Fruit fly (Drosophila melanogaster) whole organism, embryonic: ENCODE results near the gene CG42554.

Experiments used
- Aef1 ChIP-seq: fragments of 200-800 bp; sonication (Bioruptor generic); IDR thresholded peaks from 3 replicates; pipeline ENCODE4 v1.3.6; 2022; ENCODE audit warnings: missing biosample characterization, missing genetic modification characterization
- Bdp1 ChIP-seq: fragments of 200-800 bp; sonication (Bioruptor generic); optimal IDR thresholded peaks from 3 replicates; lab custom pipeline; 2016; ENCODE audit warnings: missing biosample characterization, missing genetic modification characterization
- CG10321 ChIP-seq: fragments of 200-800 bp; sonication (Bioruptor generic); IDR thresholded peaks from 2 replicates; pipeline ENCODE4 v1.3.6; 2022; ENCODE audit warnings: missing biosample characterization, missing genetic modification characterization
- CG11247 ChIP-seq: fragments of 200-800 bp; sonication (Bioruptor generic); IDR thresholded peaks from 2 replicates; pipeline ENCODE4 v1.3.6; 2022; ENCODE audit warnings: missing biosample characterization, missing genetic modification characterization
- CG14050 ChIP-seq: fragments of 200-800 bp; sonication (Bioruptor generic); IDR thresholded peaks from 3 replicates; pipeline ENCODE4 v1.3.6; 2022; ENCODE audit warnings: missing biosample characterization, missing genetic modification characterization
- CG1603 ChIP-seq: fragments of 200-800 bp; sonication (Bioruptor generic); optimal IDR thresholded peaks from 2 replicates; lab custom pipeline; 2019; ENCODE audit warnings: missing biosample characterization, mild to moderate bottlenecking, missing genetic modification characterization, moderate library complexity
- CG16815 ChIP-seq: fragments of 200-800 bp; sonication (Bioruptor generic); optimal IDR thresholded peaks from 3 replicates; lab custom pipeline; 2017; ENCODE audit warnings: missing biosample characterization, mild to moderate bottlenecking, missing genetic modification characterization
- CG17361 ChIP-seq: fragments of 200-800 bp; sonication (Bioruptor generic); IDR thresholded peaks from 3 replicates; pipeline ENCODE4 v1.3.6; 2022; ENCODE audit warnings: missing biosample characterization, missing genetic modification characterization
- CG18476 ChIP-seq: fragments of 200-800 bp; sonication (Bioruptor generic); optimal IDR thresholded peaks from 2 replicates; lab custom pipeline; 2016; ENCODE audit warnings: missing biosample characterization, mild to moderate bottlenecking, missing genetic modification characterization
- CG31441 ChIP-seq: fragments of 200-800 bp; sonication (Bioruptor generic); IDR thresholded peaks from 2 replicates; pipeline ENCODE4 v1.3.6; 2022; ENCODE audit warnings: missing biosample characterization, missing genetic modification characterization
- CG5953 ChIP-seq: fragments of 200-800 bp; sonication (Bioruptor generic); IDR thresholded peaks from 2 replicates; pipeline ENCODE4 v1.3.6; 2022; ENCODE audit warnings: missing biosample characterization, missing genetic modification characterization
- CG7556 ChIP-seq: fragments of 200-800 bp; sonication (Bioruptor generic); optimal IDR thresholded peaks from 2 replicates; lab custom pipeline; 2017; ENCODE audit warnings: missing biosample characterization, mild to moderate bottlenecking, missing genetic modification characterization
- CG9727 ChIP-seq: fragments of 200-800 bp; sonication (Bioruptor generic); optimal IDR thresholded peaks from 3 replicates; lab custom pipeline; 2017; ENCODE audit warnings: missing biosample characterization, mild to moderate bottlenecking, missing genetic modification characterization
- CHES-1-like ChIP-seq: fragments of 200-800 bp; sonication (Bioruptor generic); optimal IDR thresholded peaks from 2 replicates; lab custom pipeline; 2016; ENCODE audit warnings: missing biosample characterization, missing genetic modification characterization
- CoRest ChIP-seq: fragments of 200-800 bp; sonication (Bioruptor generic); optimal IDR thresholded peaks from 3 replicates; lab custom pipeline; 2018; ENCODE audit warnings: missing biosample characterization, mild to moderate bottlenecking, missing genetic modification characterization, moderate library complexity
- Dll ChIP-seq: fragments of 200-800 bp; sonication (Bioruptor generic); IDR thresholded peaks from 4 replicates; pipeline ENCODE4 v1.3.6; 2022; ENCODE audit warnings: missing biosample characterization, missing genetic modification characterization; ENCODE audit not compliant: partially characterized antibody
- Gug ChIP-seq: fragments of 200-800 bp; sonication (Bioruptor generic); IDR thresholded peaks from 4 replicates; pipeline ENCODE4 v1.3.6; 2022; ENCODE audit warnings: missing biosample characterization, missing genetic modification characterization
- HmgZ ChIP-seq: fragments of 200-800 bp; sonication (Bioruptor generic); optimal IDR thresholded peaks from 2 replicates; lab custom pipeline; 2018; ENCODE audit warnings: missing biosample characterization, mild to moderate bottlenecking, missing genetic modification characterization
- Jarid2 ChIP-seq: fragments of 200-800 bp; sonication (Bioruptor generic); optimal IDR thresholded peaks from 3 replicates; lab custom pipeline; 2017; ENCODE audit warnings: mild to moderate bottlenecking, missing biosample characterization, missing genetic modification reagents, missing genetic modification characterization
- MBD-R2 ChIP-seq: fragments of 200-800 bp; sonication (Bioruptor generic); IDR thresholded peaks from 2 replicates; pipeline ENCODE4 v1.3.6; 2022; ENCODE audit warnings: missing biosample characterization, missing genetic modification characterization
- MESR4 ChIP-seq: fragments of 200-800 bp; sonication (Bioruptor generic); optimal IDR thresholded peaks from 2 replicates; lab custom pipeline; 2018; ENCODE audit warnings: missing biosample characterization, mild to moderate bottlenecking, missing genetic modification characterization, moderate library complexity
- Mrtf ChIP-seq: fragments of 200-800 bp; sonication (Bioruptor generic); IDR thresholded peaks from 3 replicates; pipeline ENCODE4 v1.3.6; 2022; ENCODE audit warnings: missing biosample characterization, missing genetic modification characterization
- Nf-YC ChIP-seq: fragments of 200-800 bp; optimal IDR thresholded peaks from 3 replicates; lab custom pipeline; 2019; ENCODE audit warnings: missing biosample characterization, mild to moderate bottlenecking, missing genetic modification characterization, moderate library complexity
- Oli ChIP-seq: fragments of 200-800 bp; sonication (Bioruptor generic); optimal IDR thresholded peaks from 2 replicates; lab custom pipeline; 2018; ENCODE audit warnings: missing biosample characterization, mild to moderate bottlenecking, missing genetic modification characterization, moderate library complexity
- Sox100B ChIP-seq: fragments of 200-800 bp; sonication (Bioruptor generic); optimal IDR thresholded peaks from 3 replicates; lab custom pipeline; 2018; ENCODE audit warnings: missing biosample characterization, mild to moderate bottlenecking, missing genetic modification characterization
- Sry-β ChIP-seq: fragments of 200-800 bp; sonication (Bioruptor generic); optimal IDR thresholded peaks from 2 replicates; lab custom pipeline; 2018; ENCODE audit warnings: missing biosample characterization, mild to moderate bottlenecking, missing genetic modification characterization, moderate library complexity
- TFAM ChIP-seq: fragments of 200-800 bp; sonication (Bioruptor generic); optimal IDR thresholded peaks from 2 replicates; lab custom pipeline; 2017; ENCODE audit warnings: missing biosample characterization, missing genetic modification characterization, inconsistent platforms
- Xrp1 ChIP-seq: fragments of 200-800 bp; sonication (Bioruptor generic); IDR thresholded peaks from 2 replicates; pipeline ENCODE4 v1.3.6; 2022; ENCODE audit warnings: missing biosample characterization, missing genetic modification characterization
- ac ChIP-seq: fragments of 200-800 bp; sonication (Bioruptor generic); optimal IDR thresholded peaks from 3 replicates; lab custom pipeline; 2017; ENCODE audit warnings: missing biosample characterization, mild to moderate bottlenecking, missing genetic modification characterization
- ara ChIP-seq: fragments of 200-800 bp; sonication (Bioruptor generic); IDR thresholded peaks from 2 replicates; pipeline ENCODE4 v1.3.6; 2022; ENCODE audit warnings: missing biosample characterization, missing genetic modification characterization
- bsh ChIP-seq, 2 experiments: fragments of 200-800 bp; sonication (Bioruptor generic); optimal IDR thresholded peaks; 2 replicates each; lab custom pipeline; 2017 to 2018; ENCODE audit warnings: mild to moderate bottlenecking in 2 of 2, missing biosample characterization in 2 of 2, missing genetic modification characterization in 2 of 2, moderate library complexity in 1 of 2
- cato ChIP-seq: fragments of 200-800 bp; sonication (Bioruptor generic); optimal IDR thresholded peaks from 2 replicates; lab custom pipeline; 2016; ENCODE audit warnings: missing biosample characterization, missing genetic modification characterization, borderline replicate concordance
- crc ChIP-seq: fragments of 200-800 bp; sonication (Bioruptor generic); optimal IDR thresholded peaks from 2 replicates; lab custom pipeline; 2016; ENCODE audit warnings: missing biosample characterization, missing genetic modification characterization
- danr ChIP-seq: fragments of 200-800 bp; sonication (Bioruptor generic); IDR thresholded peaks from 2 replicates; pipeline ENCODE4 v1.3.6; 2022; ENCODE audit warnings: missing biosample characterization, missing genetic modification characterization
- dysf ChIP-seq: fragments of 200-800 bp; sonication (Bioruptor generic); IDR thresholded peaks from 3 replicates; pipeline ENCODE4 v1.3.6; 2022; ENCODE audit warnings: missing biosample characterization, missing genetic modification characterization
- gce ChIP-seq: fragments of 200-800 bp; sonication (Bioruptor generic); IDR thresholded peaks from 3 replicates; pipeline ENCODE4 v1.3.6; 2022; ENCODE audit warnings: missing biosample characterization, missing genetic modification characterization
- gcm ChIP-seq: fragments of 200-800 bp; sonication (Bioruptor generic); optimal IDR thresholded peaks from 2 replicates; lab custom pipeline; 2019; ENCODE audit warnings: missing biosample characterization, mild to moderate bottlenecking, missing genetic modification characterization, moderate library complexity
- hkb ChIP-seq, 2 experiments: fragments of 200-800 bp in 1 of 2; fragments of >200 bp in 1 of 2; sonication (Bioruptor generic) in 1 of 2; IDR thresholded peaks in 1 of 2; optimal IDR thresholded peaks in 1 of 2; 2 replicates each; pipeline versions ENCODE4 v1.3.6 to Lab custom; 2017 to 2022; ENCODE audit warnings: missing biosample characterization in 1 of 2, missing genetic modification characterization in 1 of 2
- inv ChIP-seq: fragments of 200-800 bp; sonication (Bioruptor generic); IDR thresholded peaks from 2 replicates; pipeline ENCODE4 v1.3.6; 2022; ENCODE audit warnings: missing biosample characterization, missing genetic modification characterization; ENCODE audit not compliant: partially characterized antibody
- nerfin-1 ChIP-seq: fragments of 200-800 bp; sonication (Bioruptor generic); optimal IDR thresholded peaks from 3 replicates; lab custom pipeline; 2019; ENCODE audit warnings: missing biosample characterization, mild to moderate bottlenecking, missing genetic modification characterization, moderate library complexity
- peb ChIP-seq: fragments of 200-800 bp; sonication (Bioruptor generic); IDR thresholded peaks from 2 replicates; pipeline ENCODE4 v1.3.6; 2022; ENCODE audit warnings: missing biosample characterization, missing genetic modification characterization
- prd ChIP-seq, 3 experiments: fragments of >200 bp in 2 of 3; fragments of 200-800 bp in 1 of 3; sonication (Bioruptor generic) in 1 of 3; optimal IDR thresholded peaks in 2 of 3; IDR thresholded peaks in 1 of 3; 2 replicates in 2 of 3; 3 replicates in 1 of 3; pipeline versions ENCODE4 v1.3.6 to Lab custom; 2017 to 2022; ENCODE audit warnings: missing biosample characterization in 1 of 3, missing genetic modification characterization in 1 of 3
- sisA ChIP-seq: fragments of 200-800 bp; sonication (Bioruptor generic); IDR thresholded peaks from 2 replicates; pipeline ENCODE4 v1.3.6; 2022; ENCODE audit warnings: missing biosample characterization, missing genetic modification characterization
- sqz ChIP-seq: fragments of 200-800 bp; sonication (Bioruptor generic); optimal IDR thresholded peaks from 3 replicates; lab custom pipeline; 2018; ENCODE audit warnings: missing biosample characterization, mild to moderate bottlenecking, missing genetic modification characterization
- trem ChIP-seq: fragments of 200-800 bp; optimal IDR thresholded peaks from 3 replicates; lab custom pipeline; 2019; ENCODE audit warnings: missing biosample characterization, mild to moderate bottlenecking, missing genetic modification characterization, moderate library complexity
- ttk ChIP-seq: fragments of 200-800 bp; sonication (Bioruptor generic); IDR thresholded peaks from 2 replicates; pipeline ENCODE4 v2.1.2; 2022; ENCODE audit warnings: missing biosample characterization, missing genetic modification characterization
- zen ChIP-seq: fragments of 200-800 bp; sonication (Bioruptor generic); optimal IDR thresholded peaks from 3 replicates; lab custom pipeline; 2018; ENCODE audit warnings: missing biosample characterization, mild to moderate bottlenecking, missing genetic modification characterization, moderate library complexity
- zfh1 ChIP-seq: fragments of 200-800 bp; sonication (Bioruptor generic); IDR thresholded peaks from 3 replicates; pipeline ENCODE4 v1.3.6; 2022; ENCODE audit warnings: missing biosample characterization, missing genetic modification characterization

The CG42554 gene

dm6 chr3L:804557-805260 is 30.8 kb upstream of the CG42554 start (continued):
- TF ChIP-seq hkb (optimal IDR thresholded peaks at IDR 0.05; lab: Kevin White, UChicago), result no peak
- TF ChIP-seq hkb (GFP tag; IDR thresholded peaks at IDR 0.05; lab: Robert Waterston, UW), result peak; percentile 32; the same call in 1 of the 2 replicates
- TF ChIP-seq Nf-YC (tag; lab: Kevin White, UChicago), result peak; percentile 15
- TF ChIP-seq Sox100B (GFP tag; lab: Kevin White, UChicago), result no peak
- TF ChIP-seq CG14050 (GFP tag; lab: Robert Waterston, UW), result no peak
- TF ChIP-seq sqz (GFP tag; lab: Kevin White, UChicago), result no peak
- TF ChIP-seq ttk (GFP tag; lab: Robert Waterston, UW), result 0 out of 2 replicates have a peak, but pooled peaks have one; percentile 17
- TF ChIP-seq HmgZ (tag; lab: Kevin White, UChicago), result no peak
- TF ChIP-seq Bdp1, result no peak
- peak; percentile 53; the same call in 1 of the 3 replicates for TF ChIP-seq CG17361 (GFP tag; lab: Robert Waterston, UW)
- peak; percentile 52 for TF ChIP-seq CG1603 (tag; lab: Kevin White, UChicago)
- TF ChIP-seq CG16815 (GFP tag; lab: Kevin White, UChicago), result peak; percentile 1
- TF ChIP-seq CG5953 (GFP tag; lab: Robert Waterston, UW), result no peak
- TF ChIP-seq ara, result peak; percentile 44; the same call in 1 of the 2 replicates
- peak; percentile 42; the same call in 1 of the 2 replicates for TF ChIP-seq peb (GFP tag; lab: Robert Waterston, UW)
- peak; percentile 39 for TF ChIP-seq Oli (tag; lab: Kevin White, UChicago)
- TF ChIP-seq TFAM, result no peak
- TF ChIP-seq Dll, result no peak
- TF ChIP-seq ac (GFP tag; lab: Kevin White, UChicago), result no peak
- TF ChIP-seq Xrp1 (GFP tag; lab: Robert Waterston, UW), result peak; percentile 77
- TF ChIP-seq Sry-β (GFP tag; lab: Kevin White, UChicago), result no peak
- TF ChIP-seq MESR4, result no peak
- peak in 1 of 2 experiments; percentile 65 for TF ChIP-seq bsh (GFP tag; optimal IDR thresholded peaks at IDR 0.05; lab: Kevin White, UChicago)
- no peak for TF ChIP-seq CG10321 (GFP tag; lab: Robert Waterston, UW)
- TF ChIP-seq Gug, result 0 out of 4 replicates have a peak, but pooled peaks have one; percentile 3
- TF ChIP-seq zen (tag; lab: Kevin White, UChicago), result peak; percentile 12
- peak; percentile 79 for TF ChIP-seq MBD-R2 (GFP tag; lab: Robert Waterston, UW)
- TF ChIP-seq gce (GFP tag; lab: Robert Waterston, UW), result 0 out of 3 replicates have a peak, but pooled peaks have one; percentile 11
- no peak for TF ChIP-seq CG11247 (GFP tag; lab: Robert Waterston, UW)
- no peak for TF ChIP-seq sisA (GFP tag; lab: Robert Waterston, UW)
- no peak for TF ChIP-seq prd (optimal IDR thresholded peaks at IDR 0.05; lab: Kevin White, UChicago)
- TF ChIP-seq prd (GFP tag; IDR thresholded peaks at IDR 0.05; lab: Robert Waterston, UW), result peak; percentile 63; the same call in 2 of the 3 replicates
- no peak for TF ChIP-seq Aef1 (GFP tag; lab: Robert Waterston, UW)
- no peak for TF ChIP-seq inv (GFP tag; lab: Robert Waterston, UW)
- no peak for TF ChIP-seq crc (GFP tag; lab: Kevin White, UChicago)
- no peak for TF ChIP-seq dysf (GFP tag; lab: Robert Waterston, UW)
- no peak for TF ChIP-seq danr
- TF ChIP-seq CG7556 (GFP tag; lab: Kevin White, UChicago), result peak; percentile 58
- TF ChIP-seq CHES-1-like (GFP tag; lab: Kevin White, UChicago), result no peak
- peak; percentile 71 for TF ChIP-seq gcm (GFP tag; lab: Kevin White, UChicago)
- TF ChIP-seq trem (tag; lab: Kevin White, UChicago), result no peak
- no peak for TF ChIP-seq Mrtf (GFP tag; lab: Robert Waterston, UW)
- peak; percentile 12 for TF ChIP-seq CoRest (tag; lab: Kevin White, UChicago)
- no peak for TF ChIP-seq CG18476 (GFP tag; lab: Kevin White, UChicago)
- TF ChIP-seq nerfin-1 (tag; lab: Kevin White, UChicago), result peak; percentile 32
- peak; percentile 14 for TF ChIP-seq CG9727 (GFP tag; lab: Kevin White, UChicago)
- no peak for TF ChIP-seq cato (GFP tag; lab: Kevin White, UChicago)
- TF ChIP-seq CG31441 (GFP tag; lab: Robert Waterston, UW), result peak; percentile 33; the same call in 1 of the 2 replicates
- TF ChIP-seq Jarid2 (GFP tag; lab: Kevin White, UChicago), result no peak
- peak; percentile 43; the same call in 1 of the 3 replicates for TF ChIP-seq zfh1
